Worm (Caenorhabditis elegans) whole organism, L2 larva: Measurements from ENCODE around the gene srw-60.

ENCODE experiments used
- aly-2 ChIP-seq: fragments of 150-350 bp; optimal IDR thresholded peaks from 2 replicates; lab custom pipeline; 2014; ENCODE audit warnings: missing biosample characterization, missing genetic modification characterization
- ceh-16 ChIP-seq: fragments of 150-350 bp; optimal IDR thresholded peaks from 2 replicates; lab custom pipeline; 2014; ENCODE audit warnings: missing biosample characterization, missing genetic modification characterization
- dmd-4 ChIP-seq: sonication (generic microtip); optimal IDR thresholded peaks from 2 replicates; lab custom pipeline; 2017; ENCODE audit warnings: missing biosample characterization, missing genetic modification characterization
- elt-3 ChIP-seq: sonication (generic microtip); optimal IDR thresholded peaks from 2 replicates; lab custom pipeline; 2017; ENCODE audit warnings: missing biosample characterization, missing genetic modification characterization
- lin-13 ChIP-seq: fragments of 150-350 bp; optimal IDR thresholded peaks from 2 replicates; lab custom pipeline; 2014; ENCODE audit warnings: missing biosample characterization, missing genetic modification reagents, missing genetic modification characterization
- nhr-12 ChIP-seq: fragments of 150-350 bp; optimal IDR thresholded peaks from 2 replicates; lab custom pipeline; 2014; ENCODE audit warnings: missing biosample characterization, missing genetic modification characterization
- nhr-237 ChIP-seq: fragments of 150-350 bp; optimal IDR thresholded peaks from 2 replicates; lab custom pipeline; 2014; ENCODE audit warnings: missing biosample characterization, missing genetic modification characterization
- peb-1 ChIP-seq: fragments of 150-350 bp; optimal IDR thresholded peaks from 2 replicates; lab custom pipeline; 2014; ENCODE audit warnings: missing biosample characterization, missing genetic modification characterization
- unc-62 ChIP-seq: fragments of 150-350 bp; optimal IDR thresholded peaks from 2 replicates; lab custom pipeline; 2014; ENCODE audit warnings: missing biosample characterization, missing genetic modification reagents, missing genetic modification characterization
- ztf-1 ChIP-seq: fragments of 200-800 bp; sonication (Bioruptor generic); conservative IDR thresholded peaks from 2 replicates; pipeline ENCODE4 v1.3.6; 2022; ENCODE audit warnings: missing genetic modification characterization, missing compliant biosample characterization
- ztf-11 ChIP-seq: sonication (generic microtip); optimal IDR thresholded peaks from 2 replicates; lab custom pipeline; 2017; ENCODE audit warnings: missing biosample characterization, missing genetic modification characterization

DNA sequence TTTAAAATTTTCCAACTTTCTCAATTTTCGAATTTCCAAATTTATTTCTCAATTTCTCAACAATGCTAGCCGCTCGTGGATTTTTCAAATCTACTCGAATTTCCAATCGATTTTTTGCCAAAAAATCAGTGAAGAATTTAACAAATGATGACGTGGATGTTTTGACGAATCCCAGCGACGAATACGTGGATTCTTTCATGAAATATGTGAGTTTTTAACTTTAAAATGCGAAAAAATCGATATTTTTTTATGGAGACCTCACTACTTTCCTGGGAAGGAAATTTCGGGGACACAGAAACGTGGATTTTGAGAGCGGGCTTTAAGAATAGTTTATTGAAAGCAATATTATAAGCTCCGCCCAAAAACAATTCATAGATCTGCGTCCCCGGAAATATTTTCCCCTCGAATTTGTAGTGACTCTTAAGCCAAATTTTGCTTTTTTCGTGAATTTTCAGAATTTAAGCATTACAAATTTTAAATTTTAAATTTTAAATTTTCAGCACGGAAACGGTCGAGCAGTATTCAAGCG is 33.2 kb downstream of the srw-60 start, which contains the start of gene K08A2.2:
- TF ChIP-seq nhr-12 (tag; lab: Kevin White, UChicago) (no peak), dmd-4 (tag; lab: Kevin White, UChicago) (no peak), nhr-237 (no peak), ceh-16 (tag; lab: Kevin White, UChicago) (no peak), peb-1 (tag; lab: Kevin White, UChicago) (no peak), unc-62 (no peak), aly-2 (tag; lab: Kevin White, UChicago) (no peak), elt-3 (tag; lab: Kevin White, UChicago) (no peak), lin-13 (GFP tag; lab: Kevin White, UChicago) (no peak), ztf-1 (no peak), ztf-11 (tag; lab: Kevin White, UChicago) (no peak)
